ENCODE assay signal across 1 fruit fly cellular context in genomic region chr2L:18899862-18900261, dm6.
TF ChIP-seq lines count a peak whose summit lies in the region.

No protein-coding gene starts in this region.

TF ChIP-seq in whole organism, embryonic, 481 proteins besides CTCF, POLR2A, EP300 and RAD21 (continued from another document and continues in another):
- no peak for TF ChIP-seq emc (GFP tag; optimal IDR thresholded peaks at IDR 0.05; lab: Kevin White, UChicago)
- peak; percentile 28 for TF ChIP-seq Mes4 (GFP tag; optimal IDR thresholded peaks at IDR 0.05; lab: Kevin White, UChicago)
- peak; percentile 72 for TF ChIP-seq fd96Cb (tag; optimal IDR thresholded peaks at IDR 0.05; lab: Kevin White, UChicago)
- no peak for TF ChIP-seq insv (GFP tag; optimal IDR thresholded peaks at IDR 0.05; lab: Kevin White, UChicago)
- TF ChIP-seq Drgx (GFP tag; IDR thresholded peaks at IDR 0.05; lab: Robert Waterston, UW) = no peak
- no peak for TF ChIP-seq CG11723 (GFP tag; optimal IDR thresholded peaks at IDR 0.05; lab: Kevin White, UChicago)
- no peak for TF ChIP-seq C15 (GFP tag; IDR thresholded peaks at IDR 0.05; lab: Robert Waterston, UW)
- peak; percentile 44 for TF ChIP-seq tio (GFP tag; optimal IDR thresholded peaks at IDR 0.05; lab: Kevin White, UChicago)
- no peak for TF ChIP-seq CG3163 (GFP tag; optimal IDR thresholded peaks at IDR 0.05; lab: Kevin White, UChicago)
- TF ChIP-seq ac (GFP tag; optimal IDR thresholded peaks at IDR 0.05; lab: Kevin White, UChicago) = no peak
- TF ChIP-seq yki (optimal IDR thresholded peaks at IDR 0.05; lab: Kevin White, UChicago) = no peak
- TF ChIP-seq CG6654 (GFP tag; optimal IDR thresholded peaks at IDR 0.05; lab: Kevin White, UChicago) = peak; percentile 20
- no peak for TF ChIP-seq CG1024 (GFP tag; IDR thresholded peaks at IDR 0.05; lab: Robert Waterston, UW)
- TF ChIP-seq sisA (GFP tag; IDR thresholded peaks at IDR 0.05; lab: Robert Waterston, UW) = peak; percentile 37
- TF ChIP-seq HLH4C (GFP tag; IDR thresholded peaks at IDR 0.05; lab: Robert Waterston, UW; ENCODE audit: partially characterized antibody) = no peak
- no peak for TF ChIP-seq jigr1 (GFP tag; IDR thresholded peaks at IDR 0.05; lab: Robert Waterston, UW)
- no peak for TF ChIP-seq lbe (GFP tag; optimal IDR thresholded peaks at IDR 0.05; lab: Kevin White, UChicago)
- TF ChIP-seq bbx (GFP tag; IDR thresholded peaks at IDR 0.05; lab: Robert Waterston, UW; ENCODE audit: partially characterized antibody) = no peak
- no peak for TF ChIP-seq hb (GFP tag; IDR thresholded peaks at IDR 0.05; lab: Robert Waterston, UW; ENCODE audit: partially characterized antibody)
- peak; percentile 64 for TF ChIP-seq nmo (GFP tag; optimal IDR thresholded peaks at IDR 0.05; lab: Kevin White, UChicago)
- TF ChIP-seq Jarid2 (GFP tag; optimal IDR thresholded peaks at IDR 0.05; lab: Kevin White, UChicago) = peak; percentile 3
- TF ChIP-seq org-1 (GFP tag; optimal IDR thresholded peaks at IDR 0.05; lab: Kevin White, UChicago) = peak; percentile 9
- TF ChIP-seq gsb (GFP tag; IDR thresholded peaks at IDR 0.05; lab: Robert Waterston, UW) = no peak
- no peak for TF ChIP-seq ssp (GFP tag; IDR thresholded peaks at IDR 0.05; lab: Robert Waterston, UW)
- TF ChIP-seq CG9609 (GFP tag; optimal IDR thresholded peaks at IDR 0.05; lab: Kevin White, UChicago) = peak; percentile 12
- peak; percentile 62 for TF ChIP-seq CG1603 (tag; optimal IDR thresholded peaks at IDR 0.05; lab: Kevin White, UChicago)
- TF ChIP-seq tna (GFP tag; IDR thresholded peaks at IDR 0.05; lab: Robert Waterston, UW; ENCODE audit: partially characterized antibody) = no peak
- no peak for TF ChIP-seq psq (GFP tag; optimal IDR thresholded peaks at IDR 0.05; lab: Kevin White, UChicago)
- no peak for TF ChIP-seq eve (GFP tag; optimal IDR thresholded peaks at IDR 0.05; lab: Kevin White, UChicago)
- no peak for TF ChIP-seq CG7556 (GFP tag; optimal IDR thresholded peaks at IDR 0.05; lab: Kevin White, UChicago)
- TF ChIP-seq ranshi (GFP tag; IDR thresholded peaks at IDR 0.05; lab: Robert Waterston, UW) = peak; percentile 36; the same call in 1 of the 2 replicates
- no peak for TF ChIP-seq Nf-YC (tag; optimal IDR thresholded peaks at IDR 0.05; lab: Kevin White, UChicago)
- TF ChIP-seq ara (GFP tag; IDR thresholded peaks at IDR 0.05; lab: Robert Waterston, UW) = peak; percentile 60
- no peak for TF ChIP-seq CG14441 (GFP tag; IDR thresholded peaks at IDR 0.05; lab: Robert Waterston, UW)
- no peak for TF ChIP-seq gce (GFP tag; IDR thresholded peaks at IDR 0.05; lab: Robert Waterston, UW)
- TF ChIP-seq rib (GFP tag; IDR thresholded peaks at IDR 0.05; lab: Robert Waterston, UW) = no peak
- no peak for TF ChIP-seq jumu (GFP tag; optimal IDR thresholded peaks at IDR 0.05; lab: Kevin White, UChicago)
- no peak for TF ChIP-seq CG10431 (GFP tag; optimal IDR thresholded peaks at IDR 0.05; lab: Kevin White, UChicago)
- TF ChIP-seq Side (GFP tag; optimal IDR thresholded peaks at IDR 0.05; lab: Kevin White, UChicago) = no peak
- TF ChIP-seq luna (GFP tag; optimal IDR thresholded peaks at IDR 0.05; lab: Kevin White, UChicago) = no peak
- TF ChIP-seq Dfd (GFP tag; optimal IDR thresholded peaks at IDR 0.05; lab: Kevin White, UChicago) = no peak
- peak; percentile 90 for TF ChIP-seq Ets65A (GFP tag; lab: Kevin White, UChicago)
- no peak for TF ChIP-seq Hey (tag; optimal IDR thresholded peaks at IDR 0.05; lab: Kevin White, UChicago)
- TF ChIP-seq Atf-2 (GFP tag; optimal IDR thresholded peaks at IDR 0.05; lab: Kevin White, UChicago) = no peak
- TF ChIP-seq sd (tag; optimal IDR thresholded peaks at IDR 0.05; lab: Kevin White, UChicago) = no peak
- TF ChIP-seq CG8478 (optimal IDR thresholded peaks at IDR 0.05; lab: Kevin White, UChicago) = no peak
- TF ChIP-seq al (GFP tag; IDR thresholded peaks at IDR 0.05; lab: Robert Waterston, UW) = no peak
- TF ChIP-seq pb (GFP tag; optimal IDR thresholded peaks at IDR 0.05; lab: Kevin White, UChicago) = no peak
- no peak for TF ChIP-seq hkb (optimal IDR thresholded peaks at IDR 0.05; lab: Kevin White, UChicago)
- TF ChIP-seq hkb (GFP tag; IDR thresholded peaks at IDR 0.05; lab: Robert Waterston, UW) = peak; percentile 28; the same call in 1 of the 2 replicates
- TF ChIP-seq CG12659 (GFP tag; optimal IDR thresholded peaks at IDR 0.05; lab: Kevin White, UChicago) = peak; percentile 4
- no peak for TF ChIP-seq sna (GFP tag; IDR thresholded peaks at IDR 0.05; lab: Robert Waterston, UW; ENCODE audit: partially characterized antibody)
- TF ChIP-seq CG12071 (GFP tag; optimal IDR thresholded peaks at IDR 0.05; lab: Kevin White, UChicago) = no peak
- peak; percentile 67; the same call in 1 of the 2 replicates for TF ChIP-seq CG32772 (GFP tag; IDR thresholded peaks at IDR 0.05; lab: Robert Waterston, UW)
- no peak for TF ChIP-seq bab2 (GFP tag; optimal IDR thresholded peaks at IDR 0.05; lab: Kevin White, UChicago)
- no peak for TF ChIP-seq CG15696 (tag; optimal IDR thresholded peaks at IDR 0.05; lab: Kevin White, UChicago)
- no peak for TF ChIP-seq CG8290 (GFP tag; optimal IDR thresholded peaks at IDR 0.05; lab: Kevin White, UChicago)
- TF ChIP-seq CG8290 (tag; optimal IDR thresholded peaks at IDR 0.05; lab: Kevin White, UChicago) = no peak
- TF ChIP-seq CG13296 (GFP tag; optimal IDR thresholded peaks at IDR 0.05; lab: Kevin White, UChicago) = no peak
- peak in 1 of 3 experiments; percentile 70 for TF ChIP-seq lola (GFP tag; optimal IDR thresholded peaks at IDR 0.05; lab: Kevin White, UChicago)
- TF ChIP-seq Doc3 (GFP tag; IDR thresholded peaks at IDR 0.05; lab: Robert Waterston, UW; ENCODE audit: partially characterized antibody) = no peak
- TF ChIP-seq cwo (GFP tag; optimal IDR thresholded peaks at IDR 0.05; lab: Kevin White, UChicago) = no peak
- TF ChIP-seq CG17802 (tag; optimal IDR thresholded peaks at IDR 0.05; lab: Kevin White, UChicago) = peak; percentile 24
- TF ChIP-seq ab (GFP tag; optimal IDR thresholded peaks at IDR 0.05; lab: Kevin White, UChicago) = no peak
- TF ChIP-seq ase (GFP tag; IDR thresholded peaks at IDR 0.05; lab: Robert Waterston, UW) = no peak
- no peak for TF ChIP-seq fd3F (GFP tag; optimal IDR thresholded peaks at IDR 0.05; lab: Kevin White, UChicago)
- TF ChIP-seq Gug (GFP tag; IDR thresholded peaks at IDR 0.05; lab: Robert Waterston, UW) = peak; percentile 57; the same call in 2 of the 4 replicates
- TF ChIP-seq zen (tag; optimal IDR thresholded peaks at IDR 0.05; lab: Kevin White, UChicago) = peak; percentile 44
- TF ChIP-seq CG15514 (GFP tag; optimal IDR thresholded peaks at IDR 0.05; lab: Kevin White, UChicago) = no peak
- TF ChIP-seq crc (GFP tag; optimal IDR thresholded peaks at IDR 0.05; lab: Kevin White, UChicago) = no peak
- TF ChIP-seq GATAe (GFP tag; conservative IDR thresholded peaks at IDR 0.05; lab: Robert Waterston, UW) = no peak
- TF ChIP-seq CG15269 (tag; optimal IDR thresholded peaks at IDR 0.05; lab: Kevin White, UChicago) = no peak
- no peak for TF ChIP-seq salm (tag; optimal IDR thresholded peaks at IDR 0.05; lab: Kevin White, UChicago)
- TF ChIP-seq CG2202 (tag; optimal IDR thresholded peaks at IDR 0.05; lab: Kevin White, UChicago) = peak; percentile 49
- peak; percentile 68 for TF ChIP-seq row (GFP tag; IDR thresholded peaks at IDR 0.05; lab: Robert Waterston, UW)
- TF ChIP-seq CG1647 (GFP tag; optimal IDR thresholded peaks at IDR 0.05; lab: Kevin White, UChicago) = no peak
- no peak for TF ChIP-seq CG12744 (GFP tag; optimal IDR thresholded peaks at IDR 0.05; lab: Kevin White, UChicago)
- no peak for TF ChIP-seq CG10462 (GFP tag; optimal IDR thresholded peaks at IDR 0.05; lab: Kevin White, UChicago)
- TF ChIP-seq az2 (GFP tag; optimal IDR thresholded peaks at IDR 0.05; lab: Kevin White, UChicago) = peak; percentile 57
- TF ChIP-seq CG5180 (GFP tag; optimal IDR thresholded peaks at IDR 0.05; lab: Kevin White, UChicago) = no peak
- peak; percentile 49 for TF ChIP-seq CG8944 (GFP tag; optimal IDR thresholded peaks at IDR 0.05; lab: Kevin White, UChicago)
- TF ChIP-seq CG34224 (GFP tag; IDR thresholded peaks at IDR 0.05; lab: Robert Waterston, UW; ENCODE audit: partially characterized antibody) = no peak
- TF ChIP-seq Hsf (GFP tag; optimal IDR thresholded peaks at IDR 0.05; lab: Kevin White, UChicago) = peak; percentile 13
- peak; percentile 36 to 68 for TF ChIP-seq chif (GFP tag; optimal IDR thresholded peaks at IDR 0.05; lab: Kevin White, UChicago)
- TF ChIP-seq Xrp1 (GFP tag; IDR thresholded peaks at IDR 0.05; lab: Robert Waterston, UW) = peak; percentile 83
- no peak for TF ChIP-seq CG1233 (GFP tag; optimal IDR thresholded peaks at IDR 0.05; lab: Kevin White, UChicago)
- no peak for TF ChIP-seq caup (GFP tag; optimal IDR thresholded peaks at IDR 0.05; lab: Kevin White, UChicago; ENCODE audit: severe bottlenecking)
- no peak for TF ChIP-seq CG10565 (GFP tag; optimal IDR thresholded peaks at IDR 0.05; lab: Kevin White, UChicago)
- TF ChIP-seq CG9932 (GFP tag; IDR thresholded peaks at IDR 0.05; lab: Robert Waterston, UW) = no peak
- no peak for TF ChIP-seq Dbx (GFP tag; IDR thresholded peaks at IDR 0.05; lab: Robert Waterston, UW)
- TF ChIP-seq fd102C (GFP tag; optimal IDR thresholded peaks at IDR 0.05; lab: Kevin White, UChicago) = no peak
- TF ChIP-seq Tbp (GFP tag; optimal IDR thresholded peaks at IDR 0.05; lab: Kevin White, UChicago) = no peak
- TF ChIP-seq Dp (GFP tag; optimal IDR thresholded peaks at IDR 0.05; lab: Kevin White, UChicago) = no peak
- no peak for TF ChIP-seq CG3281 (GFP tag; optimal IDR thresholded peaks at IDR 0.05; lab: Kevin White, UChicago)
- no peak for TF ChIP-seq repo (GFP tag; optimal IDR thresholded peaks at IDR 0.05; lab: Kevin White, UChicago)
- no peak for TF ChIP-seq BEAF-32 (GFP tag; optimal IDR thresholded peaks at IDR 0.05; lab: Kevin White, UChicago)
- TF ChIP-seq dati (GFP tag; IDR thresholded peaks at IDR 0.05; lab: Robert Waterston, UW) = no peak
- TF ChIP-seq CG12942 (GFP tag; optimal IDR thresholded peaks at IDR 0.05; lab: Kevin White, UChicago) = no peak
- no peak for TF ChIP-seq Lim3 (GFP tag; IDR thresholded peaks at IDR 0.05; lab: Robert Waterston, UW)
- no peak for TF ChIP-seq CG13287 (GFP tag; IDR thresholded peaks at IDR 0.05; lab: Robert Waterston, UW; ENCODE audit: partially characterized antibody)
- no peak for TF ChIP-seq chinmo (GFP tag; IDR thresholded peaks at IDR 0.05; lab: Robert Waterston, UW; ENCODE audit: partially characterized antibody)
- peak; percentile 12 for TF ChIP-seq CG10654 (GFP tag; optimal IDR thresholded peaks at IDR 0.05; lab: Kevin White, UChicago)
- no peak for TF ChIP-seq ftz-f1 (GFP tag; optimal IDR thresholded peaks at IDR 0.05; lab: Kevin White, UChicago)
- no peak for TF ChIP-seq CG9797 (GFP tag; optimal IDR thresholded peaks at IDR 0.05; lab: Kevin White, UChicago)
- no peak for TF ChIP-seq CG11085 (GFP tag; IDR thresholded peaks at IDR 0.05; lab: Robert Waterston, UW)
- TF ChIP-seq Dip2 (GFP tag; IDR thresholded peaks at IDR 0.05; lab: Robert Waterston, UW) = no peak
- TF ChIP-seq Hr39 (optimal IDR thresholded peaks at IDR 0.05; lab: Kevin White, UChicago) = no peak
- no peak for TF ChIP-seq Meics (GFP tag; optimal IDR thresholded peaks at IDR 0.05; lab: Kevin White, UChicago)
- no peak for TF ChIP-seq ems (GFP tag; optimal IDR thresholded peaks at IDR 0.05; lab: Kevin White, UChicago)
- peak; percentile 33 for TF ChIP-seq twi (tag; optimal IDR thresholded peaks at IDR 0.05; lab: Kevin White, UChicago)
- no peak for TF ChIP-seq slou (GFP tag; optimal IDR thresholded peaks at IDR 0.05; lab: Kevin White, UChicago)
- TF ChIP-seq schlank (tag; optimal IDR thresholded peaks at IDR 0.05; lab: Kevin White, UChicago) = no peak
- TF ChIP-seq shn (GFP tag; optimal IDR thresholded peaks at IDR 0.05; lab: Kevin White, UChicago) = peak; percentile 24
- no peak for TF ChIP-seq Max (GFP tag; optimal IDR thresholded peaks at IDR 0.05; lab: Kevin White, UChicago)
- TF ChIP-seq CG17361 (GFP tag; IDR thresholded peaks at IDR 0.05; lab: Robert Waterston, UW) = peak; percentile 40
- no peak for TF ChIP-seq CG8281 (tag; optimal IDR thresholded peaks at IDR 0.05; lab: Kevin White, UChicago)
- TF ChIP-seq E2f1 (GFP tag; IDR thresholded peaks at IDR 0.05; lab: Robert Waterston, UW) = no peak
- TF ChIP-seq E2f2 (GFP tag; IDR thresholded peaks at IDR 0.05; lab: Robert Waterston, UW) = no peak
- TF ChIP-seq CG8388 (GFP tag; optimal IDR thresholded peaks at IDR 0.05; lab: Kevin White, UChicago) = peak; percentile 44
- 0 out of 2 replicates have a peak, but pooled peaks have one; percentile 6 for TF ChIP-seq NFAT (GFP tag; IDR thresholded peaks at IDR 0.05; lab: Robert Waterston, UW)
- no peak for TF ChIP-seq CG17568 (GFP tag; optimal IDR thresholded peaks at IDR 0.05; lab: Kevin White, UChicago)
- TF ChIP-seq CG13624 (GFP tag; optimal IDR thresholded peaks at IDR 0.05; lab: Kevin White, UChicago) = no peak
- TF ChIP-seq Lpt (GFP tag; optimal IDR thresholded peaks at IDR 0.05; lab: Kevin White, UChicago) = no peak
- TF ChIP-seq Dll (GFP tag; IDR thresholded peaks at IDR 0.05; lab: Robert Waterston, UW; ENCODE audit: partially characterized antibody) = no peak
- TF ChIP-seq corto (GFP tag; optimal IDR thresholded peaks at IDR 0.05; lab: Kevin White, UChicago) = no peak
- 0 out of 2 replicates have a peak, but pooled peaks have one; percentile 19 for TF ChIP-seq dan (GFP tag; IDR thresholded peaks at IDR 0.05; lab: Robert Waterston, UW)
- TF ChIP-seq CG2116 (GFP tag; optimal IDR thresholded peaks at IDR 0.05; lab: Kevin White, UChicago) = no peak
- peak; percentile 3 for TF ChIP-seq CG15073 (GFP tag; optimal IDR thresholded peaks at IDR 0.05; lab: Kevin White, UChicago)
- no peak for TF ChIP-seq ap (GFP tag; IDR thresholded peaks at IDR 0.05; lab: Robert Waterston, UW)
- peak; percentile 16 for TF ChIP-seq PHDP (tag; optimal IDR thresholded peaks at IDR 0.05; lab: Kevin White, UChicago)
- TF ChIP-seq CG30431 (GFP tag; optimal IDR thresholded peaks at IDR 0.05; lab: Kevin White, UChicago) = peak; percentile 62
- no peak for TF ChIP-seq vfl (GFP tag; optimal IDR thresholded peaks at IDR 0.05; lab: Kevin White, UChicago)
- TF ChIP-seq CG4328 (GFP tag; optimal IDR thresholded peaks at IDR 0.05; lab: Kevin White, UChicago) = no peak
- TF ChIP-seq CG9817 (tag; optimal IDR thresholded peaks at IDR 0.05; lab: Kevin White, UChicago) = no peak
- TF ChIP-seq Trl (optimal IDR thresholded peaks at IDR 0.05; lab: Kevin White, UChicago) = no peak
- peak; percentile 40 for TF ChIP-seq Trl (GFP tag; optimal IDR thresholded peaks at IDR 0.05; lab: Kevin White, UChicago)
- TF ChIP-seq Camta (GFP tag; optimal IDR thresholded peaks at IDR 0.05; lab: Kevin White, UChicago) = peak; percentile 31
